4 worm cellular contexts compared by ENCODE assay signal in the genomic region with DNA sequence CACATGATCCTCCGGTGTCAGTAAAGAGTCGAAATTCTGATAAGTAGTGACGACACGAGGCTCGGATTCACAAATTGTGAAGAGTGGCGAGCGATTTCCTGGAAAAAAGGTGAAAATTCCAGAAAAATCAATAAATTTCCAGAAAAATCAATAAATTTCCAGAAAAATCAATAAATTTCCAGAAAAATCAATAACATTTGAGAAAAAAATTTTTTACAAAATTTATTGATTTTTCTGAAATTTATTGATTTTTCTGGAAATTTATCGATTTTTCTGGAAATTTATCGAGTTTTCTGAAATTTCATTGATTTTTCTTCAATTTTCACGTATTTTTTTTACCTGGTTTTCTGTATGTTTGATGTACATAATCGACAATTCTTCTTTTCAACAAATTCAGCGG.
TF ChIP-seq lines count a peak whose summit lies in the region.

No protein-coding gene starts in this region.

TF ChIP-seq in whole organism, L3 larva, 47 proteins besides CTCF, POLR2A, EP300 and RAD21:
- TF ChIP-seq ceh-28 (tag; optimal IDR thresholded peaks at IDR 0.05; lab: Kevin White, UChicago) (peak; percentile 82), daf-12 (tag; optimal IDR thresholded peaks at IDR 0.05; lab: Kevin White, UChicago) (no peak)

TF ChIP-seq in whole organism, L4 larva, 104 proteins besides CTCF, POLR2A, EP300 and RAD21:
- TF ChIP-seq ceh-28 (tag; optimal IDR thresholded peaks at IDR 0.05; lab: Kevin White, UChicago) (peak; percentile 77), zfp-2 (tag; optimal IDR thresholded peaks at IDR 0.05; lab: Kevin White, UChicago) (no peak), daf-8 (GFP tag; IDR thresholded peaks at IDR 0.05; lab: Robert Waterston, UW) (no peak), unc-62 (GFP tag; optimal IDR thresholded peaks at IDR 0.05 in 1 of 2; lab: Kevin White, UChicago) (peak in 1 of 2 experiments; percentile 44), unc-62 (tag; optimal IDR thresholded peaks at IDR 0.05; lab: Kevin White, UChicago) (no peak), spr-1 (tag; optimal IDR thresholded peaks at IDR 0.05; lab: Kevin White, UChicago) (no peak)

TF ChIP-seq in whole organism, late embryonic, 69 proteins besides CTCF, POLR2A, EP300 and RAD21:
- no peak for TF ChIP-seq fax-1 (tag; optimal IDR thresholded peaks at IDR 0.05; lab: Kevin White, UChicago)
- TF ChIP-seq ceh-48 (tag; optimal IDR thresholded peaks at IDR 0.05; lab: Kevin White, UChicago), result peak; percentile 79
- no peak for TF ChIP-seq ref-2 (tag; optimal IDR thresholded peaks at IDR 0.05; lab: Kevin White, UChicago)
- no peak for TF ChIP-seq tbx-2 (tag; optimal IDR thresholded peaks at IDR 0.05; lab: Kevin White, UChicago)
- no peak for TF ChIP-seq elt-4 (tag; optimal IDR thresholded peaks at IDR 0.05; lab: Kevin White, UChicago)
- TF ChIP-seq ahr-1 (tag; optimal IDR thresholded peaks at IDR 0.05; lab: Kevin White, UChicago), result no peak

TF ChIP-seq in whole organism, midembryonic, 9 proteins besides CTCF, POLR2A, EP300 and RAD21:
- TF ChIP-seq T22C8.4 (GFP tag; IDR thresholded peaks at IDR 0.05; lab: Robert Waterston, UW), result peak; percentile 90
- TF ChIP-seq med-1 (GFP tag; optimal IDR thresholded peaks at IDR 0.05; lab: Kevin White, UChicago; ENCODE audit: insufficient read depth), result no peak
- TF ChIP-seq ztf-23 (GFP tag; IDR thresholded peaks at IDR 0.05; lab: Robert Waterston, UW), result no peak
- TF ChIP-seq ref-1 (GFP tag; conservative IDR thresholded peaks at IDR 0.05; lab: Robert Waterston, UW), result no peak
TF ChIP-seq in whole organism, midembryonic: peak in this region for 1.
